Worm (Caenorhabditis elegans) whole organism, late embryonic: ENCODE data around the gene Y43F8C.15.
A peak's percentile ranks its signal among the peaks of the same experiment; 100 is the strongest.

ENCODE experiments used
- ama-1 ChIP-seq: fragments of 150-350 bp; optimal IDR thresholded peaks from 2 replicates; lab custom pipeline; 2014
- fkh-10 ChIP-seq: fragments of 150-350 bp; optimal IDR thresholded peaks from 2 replicates; lab custom pipeline; 2014; ENCODE audit warnings: missing biosample characterization, missing genetic modification reagents, missing genetic modification characterization
- madf-2 ChIP-seq: sonication (generic microtip); optimal IDR thresholded peaks from 2 replicates; lab custom pipeline; 2017; ENCODE audit warnings: missing genetic modification characterization, missing compliant biosample characterization
- nfya-1 ChIP-seq: sonication (generic microtip); optimal IDR thresholded peaks from 2 replicates; lab custom pipeline; 2017; ENCODE audit warnings: missing genetic modification characterization, mild to moderate bottlenecking, missing compliant biosample characterization, antibody characterized with exemption, moderate library complexity
- nhr-11 ChIP-seq: fragments of 150-350 bp; optimal IDR thresholded peaks from 2 replicates; lab custom pipeline; 2014; ENCODE audit warnings: missing biosample characterization, missing genetic modification characterization
- pag-3 ChIP-seq: sonication (generic microtip); optimal IDR thresholded peaks from 2 replicates; lab custom pipeline; 2016; ENCODE audit warnings: missing compliant biosample characterization, missing genetic modification characterization, borderline replicate concordance
- pha-4 ChIP-seq: fragments of 150-350 bp; optimal IDR thresholded peaks from 2 replicates; lab custom pipeline; 2018; ENCODE audit warnings: missing biosample characterization, missing genetic modification reagents, missing genetic modification characterization
- tbx-7 ChIP-seq: sonication (generic microtip); optimal IDR thresholded peaks from 2 replicates; lab custom pipeline; 2016; ENCODE audit warnings: missing genotype, missing genetic modification characterization, missing compliant biosample characterization

DNA sequence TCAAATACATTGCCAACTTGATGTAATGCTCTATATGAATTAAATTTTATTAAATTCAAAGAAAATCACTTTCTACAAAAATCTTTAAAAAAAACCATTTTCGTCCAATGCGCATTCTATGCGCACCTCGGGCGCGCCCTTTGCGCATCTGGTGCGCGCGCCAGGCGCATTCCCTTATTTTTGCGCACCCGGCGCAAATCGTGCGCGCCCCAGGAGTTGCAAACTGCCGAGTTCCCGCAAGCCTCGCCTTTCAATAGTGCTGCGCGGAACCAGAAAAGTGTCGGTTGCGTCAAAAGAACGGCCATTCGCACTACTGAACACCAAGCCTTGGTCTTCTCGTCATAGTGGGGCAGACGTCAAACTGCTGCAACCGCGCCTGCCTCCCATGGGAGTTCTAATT lies 23.3 kb upstream of the Y43F8C.15 start:
- TF ChIP-seq pha-4 (no peak), tbx-7 (tag; lab: Kevin White, UChicago) (no peak), pag-3 (peak; percentile 40), fkh-10 (no peak), madf-2 (tag; lab: Kevin White, UChicago) (no peak), nfya-1 (tag; lab: Kevin White, UChicago) (no peak), nhr-11 (tag; lab: Kevin White, UChicago) (no peak), ama-1 (lab: Kevin White, UChicago) (no peak)
